Worm (Caenorhabditis elegans): ENCODE results near the gene tftc-3.

Gene tftc-3

DNA sequence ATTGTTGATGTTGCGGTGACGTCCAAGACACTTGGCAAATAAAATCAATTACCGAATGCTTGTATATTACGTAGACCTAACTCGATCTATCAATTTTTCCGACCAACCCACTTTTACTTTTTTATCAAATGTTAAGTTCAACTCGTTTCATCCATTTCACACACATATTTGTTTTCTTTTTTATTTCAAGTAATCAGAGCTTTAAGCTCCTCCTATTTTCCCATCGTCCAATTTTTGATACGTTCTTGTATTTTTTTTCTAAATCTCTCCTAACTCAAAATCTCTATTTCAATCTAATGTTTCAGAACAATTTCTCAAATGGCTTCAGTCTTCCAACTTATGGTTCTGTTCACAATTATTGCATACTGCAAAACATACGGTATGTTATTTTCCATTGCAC lies 11.8 kb downstream of the tftc-3 start, which contains the start of gene ZK856.6:
Gene ZK856.6 (plus strand): TSS at position 301 of the 400 bp plus-strand sequence.
- TF ChIP-seq ztf-11 (tag; optimal IDR thresholded peaks at IDR 0.05) (no peak), T26A8.4 (GFP tag; IDR thresholded peaks at IDR 0.05) (no peak), ama-1 (optimal IDR thresholded peaks at IDR 0.05) (no peak), ceh-32 (tag; optimal IDR thresholded peaks at IDR 0.05; ENCODE audit: poor library complexity) (no peak), hlh-30 (tag; optimal IDR thresholded peaks at IDR 0.05; ENCODE audit: insufficient read depth) (no peak), nhr-237 (tag; optimal IDR thresholded peaks at IDR 0.05) (no peak), madf-5 (GFP tag; IDR thresholded peaks at IDR 0.05) (no peak)

DNA sequence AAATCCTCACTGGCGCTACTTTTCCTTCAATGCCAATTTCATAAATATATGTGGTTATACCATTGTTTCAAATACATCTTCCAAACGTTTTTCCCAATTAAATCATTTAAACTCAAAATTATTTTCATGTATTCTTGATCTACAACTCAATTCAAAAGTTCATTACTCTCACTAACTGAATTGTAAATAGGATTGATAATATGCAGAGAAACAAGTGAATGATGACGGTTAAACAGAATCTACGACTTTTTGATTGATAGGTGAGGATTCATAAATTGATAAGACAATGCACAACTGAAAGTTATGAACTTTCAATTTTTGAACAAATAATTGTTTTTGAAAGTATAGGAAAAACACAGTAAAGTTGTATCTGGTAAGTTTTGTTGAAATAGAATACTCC lies 18.9 kb downstream of the tftc-3 start:
- TF ChIP-seq nhr-48 (tag; optimal IDR thresholded peaks at IDR 0.05) (no peak), nhr-28 (tag; optimal IDR thresholded peaks at IDR 0.05) (peak; percentile 23), pqm-1 (tag; optimal IDR thresholded peaks at IDR 0.05) (peak; percentile 11), daf-16 (GFP tag; optimal IDR thresholded peaks at IDR 0.05) (no peak), daf-16 (tag; optimal IDR thresholded peaks at IDR 0.05) (peak; percentile 91), mxl-2 (GFP tag; conservative IDR thresholded peaks at IDR 0.05) (no peak), unc-62 (GFP tag; optimal IDR thresholded peaks at IDR 0.05 in 1 of 2) (peak in 1 of 2 experiments; percentile 13), unc-62 (tag; optimal IDR thresholded peaks at IDR 0.05) (no peak), zip-2 (tag; optimal IDR thresholded peaks at IDR 0.05) (no peak), skn-1 (tag; optimal IDR thresholded peaks at IDR 0.05) (no peak), ama-1 (optimal IDR thresholded peaks at IDR 0.05) (no peak), lin-15B (tag; optimal IDR thresholded peaks at IDR 0.05) (no peak), lin-1 (GFP tag; IDR thresholded peaks at IDR 0.05) (no peak), aha-1 (tag) (peak; percentile 41), php-3 (GFP tag; IDR thresholded peaks at IDR 0.05) (peak; percentile 14; the same call in 1 of the 2 replicates)

- TF ChIP-seq mxl-3 (GFP tag; optimal IDR thresholded peaks at IDR 0.05) (peak; percentile 73), daf-8 (GFP tag; IDR thresholded peaks at IDR 0.05) (no peak), mdl-1 (tag; optimal IDR thresholded peaks at IDR 0.05) (peak in 1 of 2 experiments; percentile 37), hlh-11 (tag; optimal IDR thresholded peaks at IDR 0.05) (peak; percentile 85), zfp-3 (GFP tag; conservative IDR thresholded peaks at IDR 0.05) (no peak), nhr-48 (tag; optimal IDR thresholded peaks at IDR 0.05) (peak; percentile 3), hif-1 (tag; optimal IDR thresholded peaks at IDR 0.05) (no peak), php-3 (GFP tag; IDR thresholded peaks at IDR 0.05) (peak; percentile 95), dve-1 (tag; optimal IDR thresholded peaks at IDR 0.05; ENCODE audit: insufficient read depth) (peak; percentile 67), T26A8.4 (GFP tag; IDR thresholded peaks at IDR 0.05) (no peak), nhr-28 (tag; optimal IDR thresholded peaks at IDR 0.05) (peak; percentile 59), pqm-1 (tag; optimal IDR thresholded peaks at IDR 0.05) (peak; percentile 76), tra-1 (GFP tag; IDR thresholded peaks at IDR 0.05) (peak; percentile 34; the same call in 1 of the 2 replicates), hlh-30 (tag; optimal IDR thresholded peaks at IDR 0.05; ENCODE audit: insufficient read depth) (peak; percentile 21), daf-16 (GFP tag; optimal IDR thresholded peaks at IDR 0.05) (no peak), daf-16 (tag; optimal IDR thresholded peaks at IDR 0.05) (peak; percentile 69)
Measured at ce11 chrV:10190081-10190556, 20.0 kb downstream of the tftc-3 start, which contains the start of gene ZK856.5. Gene ZK856.5, minus strand, starts transcription at chrV:10190131.

ce11 chrV:10185719-10186118 lies 24.4 kb downstream of the tftc-3 start, which contains the start of gene ZK856.18:
Gene ZK856.18, minus strand, starts transcription at chrV:10186007.
- TF ChIP-seq daf-19 (GFP tag; conservative IDR thresholded peaks at IDR 0.05) (no peak), unc-62 (GFP tag; optimal IDR thresholded peaks at IDR 0.05 in 1 of 2) (peak in 1 of 2 experiments; percentile 90), unc-62 (tag; optimal IDR thresholded peaks at IDR 0.05) (no peak)

DNA sequence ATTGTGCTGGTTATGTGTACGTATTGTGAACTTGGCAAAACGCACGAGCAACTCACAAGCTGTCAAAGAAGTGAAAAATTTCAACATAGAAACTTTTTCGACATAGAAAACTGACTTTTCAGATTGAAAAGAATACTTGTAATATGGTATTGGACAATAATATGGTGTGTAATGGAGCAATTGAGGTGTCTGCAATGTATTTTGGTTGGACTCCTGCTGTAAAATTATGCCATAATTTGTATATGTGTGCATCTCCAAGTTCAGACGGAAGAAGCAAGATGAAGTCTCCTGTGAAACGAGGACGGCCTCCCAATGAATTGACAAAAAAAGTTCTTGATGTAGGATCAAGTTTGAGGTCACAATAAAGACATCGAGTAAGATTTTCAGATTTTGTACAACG lies 26.3 kb downstream of the tftc-3 start:
- TF ChIP-seq aha-1 (tag) (peak; percentile 66), unc-62 (GFP tag; optimal IDR thresholded peaks at IDR 0.05 in 1 of 2) (peak in 1 of 2 experiments; percentile 77), unc-62 (tag; optimal IDR thresholded peaks at IDR 0.05) (no peak), F26F4.8 (GFP tag; conservative IDR thresholded peaks at IDR 0.05) (no peak)
